Worm (Caenorhabditis elegans) whole organism, early embryonic: ENCODE results near the gene sdz-31.

Source experiments
- aly-1 ChIP-seq: sonication (generic microtip); optimal IDR thresholded peaks from 2 replicates; lab custom pipeline; 2016; ENCODE audit warnings: missing genetic modification characterization, missing compliant biosample characterization
- ama-1 ChIP-seq: fragments of 150-350 bp; optimal IDR thresholded peaks from 2 replicates; lab custom pipeline; 2014
- ceh-36 ChIP-seq: sonication (generic microtip); optimal IDR thresholded peaks from 2 replicates; lab custom pipeline; 2016; ENCODE audit warnings: missing genetic modification characterization, inconsistent platforms, missing compliant biosample characterization
- flt-1 ChIP-seq: fragments of 200-800 bp; sonication (Bioruptor generic); IDR thresholded peaks from 2 replicates; pipeline ENCODE4 v1.3.6; 2022; ENCODE audit warnings: missing genetic modification characterization, missing compliant biosample characterization
- hmbx-1 ChIP-seq: sonication (generic microtip); optimal IDR thresholded peaks from 2 replicates; lab custom pipeline; 2016; ENCODE audit warnings: mild to moderate bottlenecking, missing genetic modification characterization, missing compliant biosample characterization
- hnd-1 ChIP-seq: sonication (generic microtip); optimal IDR thresholded peaks from 2 replicates; lab custom pipeline; 2016; ENCODE audit warnings: missing genetic modification characterization, missing compliant biosample characterization
- pes-1 ChIP-seq: fragments of 200-800 bp; sonication (Bioruptor generic); IDR thresholded peaks from 2 replicates; pipeline ENCODE4 v1.3.6; 2022; ENCODE audit warnings: missing genetic modification reagents, missing genetic modification characterization, missing compliant biosample characterization
- scrt-1 ChIP-seq: fragments of 200-800 bp; sonication (Bioruptor generic); IDR thresholded peaks from 2 replicates; pipeline ENCODE4 v1.3.6; 2022; ENCODE audit warnings: missing genetic modification characterization, missing compliant biosample characterization
- sea-1 ChIP-seq: fragments of 200-800 bp; sonication (Bioruptor generic); conservative IDR thresholded peaks from 2 replicates; pipeline ENCODE4 v1.3.6; 2022; ENCODE audit warnings: missing genetic modification characterization, missing compliant biosample characterization
- tbx-11 ChIP-seq: fragments of 200-800 bp; sonication (Bioruptor generic); IDR thresholded peaks from 2 replicates; pipeline ENCODE4 v1.3.6; 2022; ENCODE audit warnings: missing genetic modification characterization, missing compliant biosample characterization
- tbx-37 ChIP-seq: fragments of 200-800 bp; sonication (Bioruptor generic); conservative IDR thresholded peaks from 2 replicates; pipeline ENCODE4 v1.3.6; 2022; ENCODE audit warnings: missing genetic modification reagents, missing genetic modification characterization, missing compliant biosample characterization
- tra-4 ChIP-seq: sonication (generic microtip); optimal IDR thresholded peaks from 2 replicates; lab custom pipeline; 2017; ENCODE audit warnings: missing genetic modification characterization, missing compliant biosample characterization

- TF ChIP-seq flt-1 (GFP tag; lab: Robert Waterston, UW): no peak
- no peak for TF ChIP-seq ama-1 (lab: Kevin White, UChicago)
- TF ChIP-seq hnd-1: no peak
- no peak for TF ChIP-seq tbx-11 (GFP tag; lab: Robert Waterston, UW)
- TF ChIP-seq hmbx-1 (tag; lab: Kevin White, UChicago): no peak
- no peak for TF ChIP-seq scrt-1 (GFP tag; lab: Robert Waterston, UW)
- TF ChIP-seq tra-4: no peak
- TF ChIP-seq tbx-37 (GFP tag; lab: Robert Waterston, UW): no peak
- no peak for TF ChIP-seq pes-1 (GFP tag; lab: Robert Waterston, UW)
- no peak for TF ChIP-seq sea-1 (GFP tag; lab: Robert Waterston, UW)
- TF ChIP-seq aly-1: no peak
- TF ChIP-seq ceh-36 (tag; lab: Kevin White, UChicago): no peak
These were observed 11.7 kb upstream of the sdz-31 start, which contains the start of gene srab-17 for ce11 chrV:9868311-9868710.
